Fruit fly (Drosophila melanogaster) Kc167 (cell line): Measurements from ENCODE around the gene ed.

Experiments
- Myc ChIP-seq: fragments of >200 bp; optimal IDR thresholded peaks from 2 replicates; lab custom pipeline; 2017; ENCODE audit warnings: missing external identifiers
- Sin3A ChIP-seq: fragments of >200 bp; optimal IDR thresholded peaks from 2 replicates; lab custom pipeline; 2018; ENCODE audit warnings: missing external identifiers
- h ChIP-seq: fragments of >200 bp; optimal IDR thresholded peaks from 3 replicates; lab custom pipeline; 2018; ENCODE audit warnings: missing external identifiers
- psq ChIP-seq: fragments of >200 bp; optimal IDR thresholded peaks from 2 replicates; lab custom pipeline; 2017; ENCODE audit warnings: missing external identifiers
- ttk ChIP-seq: sonication (Bioruptor generic); optimal IDR thresholded peaks from 2 replicates; lab custom pipeline; 2017; ENCODE audit warnings: missing external identifiers

DNA sequence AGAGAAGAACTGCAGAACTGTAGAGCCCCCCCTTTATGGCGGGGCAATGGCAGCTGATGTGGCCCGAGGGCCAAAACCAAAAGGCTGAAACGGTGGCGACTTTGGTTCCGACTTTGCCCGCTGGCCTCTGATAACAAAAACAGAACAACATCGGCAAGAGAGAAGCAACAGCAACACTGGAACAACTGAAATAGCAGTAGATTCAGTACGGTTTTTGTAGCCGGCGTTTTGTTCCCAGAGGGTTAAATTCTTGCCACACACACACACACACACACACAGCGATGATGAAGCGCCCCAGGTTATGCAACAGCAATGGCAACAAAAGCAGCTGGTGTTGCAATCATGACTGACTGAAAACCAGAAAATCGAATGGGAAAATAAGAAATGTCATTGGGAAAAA lies 58.4 kb downstream of the ed start:
- no peak for TF ChIP-seq Myc
- TF ChIP-seq Sin3A (lab: Kevin White, UChicago), result no peak
- TF ChIP-seq ttk (lab: Kevin White, UChicago), result no peak
- no peak for TF ChIP-seq psq (lab: Kevin White, UChicago)
- TF ChIP-seq h (lab: Kevin White, UChicago), result no peak
